Fruit fly (Drosophila melanogaster): ENCODE data around the gene CG10853.

Gene CG10853

DNA sequence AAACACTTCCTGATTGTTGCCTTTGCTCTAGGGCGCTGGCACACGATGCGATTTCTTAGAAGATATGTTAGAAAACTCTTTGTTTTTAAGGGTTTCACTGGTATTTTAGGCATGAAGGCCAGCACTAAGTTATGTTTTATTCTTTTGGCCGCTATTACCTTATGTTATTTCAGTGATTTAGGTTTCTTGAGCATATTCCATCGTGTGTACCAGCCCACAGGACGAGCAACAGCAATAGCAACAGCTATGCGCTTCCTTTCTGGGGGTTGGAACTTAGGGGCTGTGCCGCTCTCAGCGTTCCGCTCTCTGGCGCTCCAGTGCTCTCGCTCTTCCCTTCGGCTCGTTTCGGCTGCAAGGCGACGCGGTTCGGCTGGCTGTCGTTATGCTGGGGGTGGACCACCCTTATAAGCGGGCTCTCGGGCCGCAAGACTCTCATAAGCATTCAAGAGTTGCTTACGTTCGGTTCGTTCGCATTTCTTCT is 35.8 kb downstream of the CG10853 start, which contains the start of gene scrt (continued):
- TF ChIP-seq lab (GFP tag; optimal IDR thresholded peaks at IDR 0.05) (peak; percentile 45), CG7963 (GFP tag; IDR thresholded peaks at IDR 0.05; ENCODE audit: partially characterized antibody) (no peak; the same call in 2 of the 3 replicates), lola (GFP tag; optimal IDR thresholded peaks at IDR 0.05) (peak in 1 of 3 experiments; percentile 90), bigmax (GFP tag; optimal IDR thresholded peaks at IDR 0.05) (no peak), dm (GFP tag; optimal IDR thresholded peaks at IDR 0.05) (no peak), TFAM (GFP tag; optimal IDR thresholded peaks at IDR 0.05) (no peak), ttk (GFP tag; IDR thresholded peaks at IDR 0.05) (no peak), CG12104 (GFP tag; optimal IDR thresholded peaks at IDR 0.05) (no peak), CG15269 (tag; optimal IDR thresholded peaks at IDR 0.05) (no peak), CG11085 (GFP tag; IDR thresholded peaks at IDR 0.05) (no peak), cad (GFP tag; optimal IDR thresholded peaks at IDR 0.05) (no peak), sc (optimal IDR thresholded peaks at IDR 0.05) (no peak), sc (GFP tag; optimal IDR thresholded peaks at IDR 0.05) (no peak), Hsf (GFP tag; optimal IDR thresholded peaks at IDR 0.05) (peak; percentile 51), GATAe (GFP tag; conservative IDR thresholded peaks at IDR 0.05) (no peak), gcm (GFP tag; optimal IDR thresholded peaks at IDR 0.05) (no peak), CG11723 (GFP tag; optimal IDR thresholded peaks at IDR 0.05) (peak; percentile 21), tin (GFP tag; optimal IDR thresholded peaks at IDR 0.05) (peak; percentile 9), CG10267 (tag; optimal IDR thresholded peaks at IDR 0.05) (peak; percentile 59), Dip3 (GFP tag; optimal IDR thresholded peaks at IDR 0.05) (peak; percentile 10), CG12942 (GFP tag; optimal IDR thresholded peaks at IDR 0.05) (no peak), Elba2 (GFP tag; optimal IDR thresholded peaks at IDR 0.05) (no peak), gfzf (GFP tag; optimal IDR thresholded peaks at IDR 0.05) (no peak), CG2202 (tag; optimal IDR thresholded peaks at IDR 0.05) (peak; percentile 8), otp (GFP tag; IDR thresholded peaks at IDR 0.05) (no peak), Drgx (GFP tag; IDR thresholded peaks at IDR 0.05) (no peak), CG4730 (GFP tag; IDR thresholded peaks at IDR 0.05) (no peak), kni (GFP tag; optimal IDR thresholded peaks at IDR 0.05) (peak; percentile 41), pita (GFP tag; optimal IDR thresholded peaks at IDR 0.05) (no peak), CG7372 (GFP tag; IDR thresholded peaks at IDR 0.05) (no peak), gem (tag; optimal IDR thresholded peaks at IDR 0.05) (peak; percentile 86), ci (GFP tag; IDR thresholded peaks at IDR 0.05) (peak; percentile 55; the same call in 1 of the 3 replicates), gcm2 (GFP tag; optimal IDR thresholded peaks at IDR 0.05) (no peak), lov (optimal IDR thresholded peaks at IDR 0.05) (no peak), lov (GFP tag; IDR thresholded peaks at IDR 0.05) (peak; percentile 32; the same call in 1 of the 3 replicates), CG17361 (GFP tag; IDR thresholded peaks at IDR 0.05) (0 out of 3 replicates have a peak, but pooled peaks have one; percentile 44), tx (GFP tag; optimal IDR thresholded peaks at IDR 0.05) (no peak), Ada2b (GFP tag; IDR thresholded peaks at IDR 0.05) (peak; percentile 51), CG32772 (GFP tag; IDR thresholded peaks at IDR 0.05) (no peak), Hr78 (GFP tag; optimal IDR thresholded peaks at IDR 0.05) (no peak), dysf (GFP tag; IDR thresholded peaks at IDR 0.05) (peak; percentile 71), CG8765 (GFP tag; IDR thresholded peaks at IDR 0.05) (peak; percentile 67; the same call in 1 of the 2 replicates), btn (GFP tag; optimal IDR thresholded peaks at IDR 0.05) (no peak), Pdp1 (GFP tag; optimal IDR thresholded peaks at IDR 0.05) (no peak), Taf1 (GFP tag; IDR thresholded peaks at IDR 0.05) (no peak), Scr (GFP tag; IDR thresholded peaks at IDR 0.05; ENCODE audit: partially characterized antibody) (peak; percentile 52), D (optimal IDR thresholded peaks at IDR 0.05) (peak; percentile 55), D (GFP tag; optimal IDR thresholded peaks at IDR 0.05) (peak; percentile 57), unpg (GFP tag; optimal IDR thresholded peaks at IDR 0.05) (peak; percentile 59), CG15601 (tag; optimal IDR thresholded peaks at IDR 0.05) (peak; percentile 51), Aef1 (GFP tag; IDR thresholded peaks at IDR 0.05) (no peak; the same call in 2 of the 3 replicates)
